Worm (Caenorhabditis elegans) whole organism, L1 larva: ENCODE results near the gene col-69.

Experiments
- aly-2 ChIP-seq: fragments of 150-350 bp; optimal IDR thresholded peaks from 2 replicates; lab custom pipeline; 2014; ENCODE audit warnings: missing biosample characterization, missing genetic modification characterization
- efl-1 ChIP-seq, 4 experiments: fragments of 150-350 bp; optimal IDR thresholded peaks in 3 of 4; peaks in 1 of 4; 1 replicate in 1 of 4; 2 replicates in 3 of 4; lab custom pipeline; 2014; ENCODE audit warnings: missing biosample characterization in 2 of 4, missing genetic modification characterization in 2 of 4, missing genetic modification reagents in 2 of 4
- egl-13 ChIP-seq: sonication (generic microtip); optimal IDR thresholded peaks from 2 replicates; lab custom pipeline; 2016; ENCODE audit warnings: missing genotype, missing genetic modification reagents, missing genetic modification characterization, missing compliant biosample characterization
- grh-1 ChIP-seq: fragments of 200-800 bp; sonication (Bioruptor generic); IDR thresholded peaks from 2 replicates; pipeline ENCODE4 v1.3.6; 2022; ENCODE audit warnings: missing genetic modification reagents, missing genetic modification characterization, missing compliant biosample characterization
- lin-39 ChIP-seq: fragments of 150-350 bp; optimal IDR thresholded peaks from 2 replicates; lab custom pipeline; 2014; ENCODE audit warnings: missing biosample characterization, missing genetic modification reagents, missing genetic modification characterization
- mdl-1 ChIP-seq, 2 experiments: fragments of 150-350 bp; optimal IDR thresholded peaks; 2 replicates each; lab custom pipeline; 2014 to 2017; ENCODE audit warnings: missing biosample characterization in 2 of 2, missing genetic modification characterization in 2 of 2, inconsistent platforms in 1 of 2
- nhr-76 ChIP-seq: sonication (generic microtip); optimal IDR thresholded peaks from 2 replicates; lab custom pipeline; 2017; ENCODE audit warnings: missing biosample characterization, missing genetic modification characterization
- pax-3 ChIP-seq: fragments of 200-800 bp; sonication (Bioruptor generic); optimal IDR thresholded peaks from 2 replicates; lab custom pipeline; 2018; ENCODE audit warnings: mild to moderate bottlenecking, missing genetic modification characterization, moderate library complexity, missing compliant biosample characterization
- sox-4 ChIP-seq: sonication (generic microtip); optimal IDR thresholded peaks from 2 replicates; lab custom pipeline; 2016; ENCODE audit warnings: missing genetic modification characterization, missing compliant biosample characterization
- unc-86 ChIP-seq: sonication (generic microtip); optimal IDR thresholded peaks from 2 replicates; lab custom pipeline; 2016; ENCODE audit warnings: missing genetic modification characterization, missing compliant biosample characterization
- ztf-4 ChIP-seq: fragments of 150-350 bp; optimal IDR thresholded peaks from 2 replicates; lab custom pipeline; 2014; ENCODE audit warnings: missing biosample characterization, missing genetic modification characterization

ce11 chrII:263563-263962 lies 42.0 kb downstream of the col-69 start, which contains the start of gene scc-2:
- no peak for TF ChIP-seq grh-1 (GFP tag; lab: Robert Waterston, UW)
- TF ChIP-seq nhr-76, result no peak
- TF ChIP-seq efl-1 (optimal IDR thresholded peaks at IDR 0.05; lab: Kevin White, UChicago), result no peak
- TF ChIP-seq efl-1 (GFP tag; optimal IDR thresholded peaks at IDR 0.05 in 1 of 2; lab: Kevin White, UChicago), result no peak
- TF ChIP-seq unc-86 (tag; lab: Kevin White, UChicago), result no peak
- TF ChIP-seq egl-13, result no peak
- no peak for TF ChIP-seq sox-4 (tag; lab: Kevin White, UChicago)
- no peak for TF ChIP-seq aly-2 (tag; lab: Kevin White, UChicago)
- no peak for TF ChIP-seq ztf-4 (tag; lab: Kevin White, UChicago)
- no peak for TF ChIP-seq lin-39 (tag; lab: Kevin White, UChicago)
- TF ChIP-seq mdl-1 (tag; optimal IDR thresholded peaks at IDR 0.05; lab: Kevin White, UChicago), result no peak
- no peak for TF ChIP-seq pax-3 (tag; lab: Kevin White, UChicago)
